Fruit fly (Drosophila melanogaster): ENCODE data around the gene slmo.

The slmo gene

dm6 chr2L:6048542-6048941, at the start of gene slmo, which contains the start of gene CG34179:
Gene slmo (minus strand): TSS chr2L:6048706.
Gene CG34179 (minus strand): TSS chr2L:6048706.
- TF ChIP-seq bab1 (GFP tag; optimal IDR thresholded peaks at IDR 0.05) (no peak), CG12768 (GFP tag; optimal IDR thresholded peaks at IDR 0.05) (no peak), ovo (GFP tag; optimal IDR thresholded peaks at IDR 0.05) (no peak), tj (GFP tag; optimal IDR thresholded peaks at IDR 0.05) (peak; percentile 84), CG14711 (tag; optimal IDR thresholded peaks at IDR 0.05) (no peak)

- TF ChIP-seq CG14711 (tag; optimal IDR thresholded peaks at IDR 0.05) (no peak), CG5204 (GFP tag; optimal IDR thresholded peaks at IDR 0.05) (no peak), kay (GFP tag; ENCODE audit: borderline replicate concordance) (no peak), Crg-1 (GFP tag; optimal IDR thresholded peaks at IDR 0.05) (no peak), CG7045 (GFP tag; optimal IDR thresholded peaks at IDR 0.05) (no peak), Mnt (GFP tag; optimal IDR thresholded peaks at IDR 0.05) (no peak), CG11617 (GFP tag; optimal IDR thresholded peaks at IDR 0.05) (no peak), ovo (GFP tag; optimal IDR thresholded peaks at IDR 0.05) (no peak), CG7101 (tag; optimal IDR thresholded peaks at IDR 0.05) (no peak), toe (GFP tag; optimal IDR thresholded peaks at IDR 0.05) (no peak), CG12768 (GFP tag; optimal IDR thresholded peaks at IDR 0.05) (no peak), Clk (GFP tag; optimal IDR thresholded peaks at IDR 0.05) (no peak), tj (GFP tag; optimal IDR thresholded peaks at IDR 0.05) (no peak), CG1620 (GFP tag; optimal IDR thresholded peaks at IDR 0.05) (no peak), cnc (optimal IDR thresholded peaks at IDR 0.05) (no peak), Hr96 (GFP tag; optimal IDR thresholded peaks at IDR 0.05) (no peak), cic (GFP tag; optimal IDR thresholded peaks at IDR 0.05) (no peak), pad (GFP tag; optimal IDR thresholded peaks at IDR 0.05) (no peak)
Observed at dm6 chr2L:6092300-6092699, 43.8 kb upstream of the slmo start.

- peak; percentile 88 for TF ChIP-seq kay (GFP tag; ENCODE audit: borderline replicate concordance)
- TF ChIP-seq CG12768 (GFP tag; optimal IDR thresholded peaks at IDR 0.05): no peak
- no peak for TF ChIP-seq CG7101 (tag; optimal IDR thresholded peaks at IDR 0.05)
- TF ChIP-seq Hr96 (GFP tag; optimal IDR thresholded peaks at IDR 0.05): no peak
Observed at dm6 chr2L:6090786-6091716, 42.5 kb upstream of the slmo start, which contains the start of gene CG45075. Gene CG45075 (plus strand): TSS chr2L:6091412.

DNA sequence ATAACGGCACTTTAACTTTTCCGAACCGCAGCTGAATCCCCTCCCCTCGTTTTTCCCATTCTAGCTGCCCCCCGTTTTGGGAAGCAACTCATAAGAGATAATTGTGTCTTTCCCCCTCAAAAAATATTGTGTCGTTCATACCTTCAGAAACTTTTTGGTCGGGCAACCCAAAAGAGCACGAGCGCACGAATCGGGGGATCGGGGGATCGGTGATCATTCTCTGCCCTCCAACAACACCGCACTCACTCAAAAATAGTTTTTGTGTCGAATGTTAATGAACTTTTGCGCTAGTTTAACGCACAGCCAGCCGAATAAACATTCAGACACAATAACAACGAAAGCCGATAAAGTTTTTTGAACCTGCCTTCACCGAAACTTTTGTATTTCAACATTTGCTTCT, 41.9 kb upstream of the slmo start:
- TF ChIP-seq CG7101 (tag; optimal IDR thresholded peaks at IDR 0.05) (no peak), CG5204 (GFP tag; optimal IDR thresholded peaks at IDR 0.05) (no peak), cic (GFP tag; optimal IDR thresholded peaks at IDR 0.05) (no peak), bab1 (GFP tag; optimal IDR thresholded peaks at IDR 0.05) (no peak), Hr96 (GFP tag; optimal IDR thresholded peaks at IDR 0.05) (no peak), pad (GFP tag; optimal IDR thresholded peaks at IDR 0.05) (no peak), CG11617 (GFP tag; optimal IDR thresholded peaks at IDR 0.05) (no peak), tj (GFP tag; optimal IDR thresholded peaks at IDR 0.05) (no peak), CG1620 (GFP tag; optimal IDR thresholded peaks at IDR 0.05) (no peak), Clk (GFP tag; optimal IDR thresholded peaks at IDR 0.05) (no peak), CG14711 (tag; optimal IDR thresholded peaks at IDR 0.05) (no peak), ovo (GFP tag; optimal IDR thresholded peaks at IDR 0.05) (no peak), kay (GFP tag; ENCODE audit: borderline replicate concordance) (no peak), CG12768 (GFP tag; optimal IDR thresholded peaks at IDR 0.05) (no peak), toe (GFP tag; optimal IDR thresholded peaks at IDR 0.05) (no peak), CG7045 (GFP tag; optimal IDR thresholded peaks at IDR 0.05) (no peak), Crg-1 (GFP tag; optimal IDR thresholded peaks at IDR 0.05) (no peak)

- TF ChIP-seq ovo (GFP tag; optimal IDR thresholded peaks at IDR 0.05) (no peak), cic (GFP tag; optimal IDR thresholded peaks at IDR 0.05) (peak; percentile 99), CG7101 (tag; optimal IDR thresholded peaks at IDR 0.05) (no peak), tj (GFP tag; optimal IDR thresholded peaks at IDR 0.05) (no peak), CG12768 (GFP tag; optimal IDR thresholded peaks at IDR 0.05) (no peak)
Observed at dm6 chr2L:6089604-6090198, 41.2 kb upstream of the slmo start.

DNA sequence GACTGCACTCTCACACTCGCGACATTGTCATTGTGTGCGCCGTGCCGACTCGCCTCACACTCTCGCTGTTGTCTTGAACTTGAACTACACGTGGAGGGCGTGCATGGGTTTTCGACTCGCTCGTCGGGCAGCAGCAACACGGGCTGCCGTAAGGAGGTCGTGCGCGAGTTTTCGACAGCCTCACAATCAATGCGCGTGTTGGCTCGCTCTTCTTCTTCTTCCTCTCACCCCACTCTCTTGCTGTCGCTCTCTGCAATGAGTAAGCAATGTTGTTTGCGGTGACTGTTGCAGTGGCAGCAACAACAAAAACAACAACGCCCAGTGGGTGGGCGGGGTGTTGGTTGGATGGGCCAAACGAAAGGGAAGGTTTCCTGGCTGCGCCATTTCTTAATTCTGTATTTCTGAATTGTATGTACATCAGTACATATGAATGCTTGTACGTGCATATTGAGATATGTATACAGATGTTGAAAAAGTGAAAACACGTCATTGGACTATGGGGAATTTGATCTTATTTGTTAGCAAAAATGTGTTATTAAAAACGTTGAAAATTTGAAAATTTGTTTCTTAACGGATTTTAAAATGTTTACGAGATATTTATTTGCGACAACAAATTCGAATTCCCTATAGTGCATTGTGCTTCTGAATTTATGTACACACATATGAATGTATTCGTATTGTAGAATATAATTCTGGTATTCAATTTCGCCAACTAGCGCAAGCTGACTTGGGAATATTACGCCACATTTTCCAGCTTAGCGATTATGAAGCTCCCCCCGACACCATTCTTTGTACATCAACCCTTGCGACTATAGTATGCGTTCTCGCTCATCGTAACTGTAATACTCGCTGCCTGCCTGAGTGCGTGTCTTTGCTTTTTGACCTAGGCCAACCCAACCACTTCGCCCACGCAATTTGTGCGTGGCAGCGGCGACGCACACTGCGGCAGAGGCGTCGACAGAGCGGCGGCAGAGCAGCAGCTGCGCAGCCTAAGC, 40.2 kb upstream of the slmo start:
- TF ChIP-seq CG5204 (GFP tag; optimal IDR thresholded peaks at IDR 0.05): no peak
- TF ChIP-seq kay (GFP tag; ENCODE audit: borderline replicate concordance): peak; percentile 100
- peak; percentile 66 for TF ChIP-seq CG7101 (tag; optimal IDR thresholded peaks at IDR 0.05)
- TF ChIP-seq bab1 (GFP tag; optimal IDR thresholded peaks at IDR 0.05): peak; percentile 79
- peak; percentile 52 for TF ChIP-seq Hr96 (GFP tag; optimal IDR thresholded peaks at IDR 0.05)
- no peak for TF ChIP-seq CG14711 (tag; optimal IDR thresholded peaks at IDR 0.05)
- peak; percentile 85 for TF ChIP-seq tj (GFP tag; optimal IDR thresholded peaks at IDR 0.05)
- TF ChIP-seq Clk (GFP tag; optimal IDR thresholded peaks at IDR 0.05): peak; percentile 47
- TF ChIP-seq CG7045 (GFP tag; optimal IDR thresholded peaks at IDR 0.05): peak; percentile 47
- TF ChIP-seq Mnt (GFP tag; optimal IDR thresholded peaks at IDR 0.05): peak; percentile 99
- TF ChIP-seq CG33017 (tag; optimal IDR thresholded peaks at IDR 0.05): peak; percentile 48
- no peak for TF ChIP-seq toe (GFP tag; optimal IDR thresholded peaks at IDR 0.05)
- TF ChIP-seq CG11617 (GFP tag; optimal IDR thresholded peaks at IDR 0.05): peak; percentile 69
- peak; percentile 49 for TF ChIP-seq Crg-1 (GFP tag; optimal IDR thresholded peaks at IDR 0.05)
- TF ChIP-seq pad (GFP tag; optimal IDR thresholded peaks at IDR 0.05): peak; percentile 54
- TF ChIP-seq CG12768 (GFP tag; optimal IDR thresholded peaks at IDR 0.05): peak; percentile 88
- peak; percentile 99 for TF ChIP-seq cic (GFP tag; optimal IDR thresholded peaks at IDR 0.05)
- TF ChIP-seq cnc (optimal IDR thresholded peaks at IDR 0.05): peak; percentile 91 to 93
- TF ChIP-seq ovo (GFP tag; optimal IDR thresholded peaks at IDR 0.05): peak; percentile 63
- peak; percentile 19 for TF ChIP-seq CG1620 (GFP tag; optimal IDR thresholded peaks at IDR 0.05)

Measured in whole organism, adult.